Fruit fly (Drosophila melanogaster) whole organism, embryonic: ENCODE results near the gene Prx3.

ENCODE experiments used
- Awh ChIP-seq: fragments of 200-800 bp; sonication (Bioruptor generic); IDR thresholded peaks from 2 replicates; pipeline ENCODE4, ENCODE4 v1.3.6; 2022; ENCODE audit warnings: missing biosample characterization, missing genetic modification characterization
- CG10267 ChIP-seq: fragments of 200-800 bp; sonication (Bioruptor generic); optimal IDR thresholded peaks from 2 replicates; lab custom pipeline; 2018; ENCODE audit warnings: missing biosample characterization, mild to moderate bottlenecking, missing genetic modification characterization, moderate library complexity
- CG10979 ChIP-seq: fragments of 200-800 bp; sonication (Bioruptor generic); optimal IDR thresholded peaks from 2 replicates; lab custom pipeline; 2018; ENCODE audit warnings: missing biosample characterization, mild to moderate bottlenecking, missing genetic modification characterization, moderate library complexity
- CG11504 ChIP-seq: fragments of 200-800 bp; sonication (Bioruptor generic); optimal IDR thresholded peaks from 3 replicates; lab custom pipeline; 2019; ENCODE audit warnings: missing biosample characterization, mild to moderate bottlenecking, missing genetic modification characterization, moderate library complexity
- CG12104 ChIP-seq: fragments of 200-800 bp; sonication (Bioruptor generic); optimal IDR thresholded peaks from 3 replicates; lab custom pipeline; 2016; ENCODE audit warnings: missing biosample characterization, missing genetic modification characterization
- CG12219 ChIP-seq: fragments of 200-800 bp; sonication (Bioruptor generic); optimal IDR thresholded peaks from 3 replicates; lab custom pipeline; 2018; ENCODE audit warnings: missing biosample characterization, mild to moderate bottlenecking, missing genetic modification characterization
- CG13424 ChIP-seq: fragments of 200-800 bp; sonication (Bioruptor generic); optimal IDR thresholded peaks from 2 replicates; lab custom pipeline; 2019; ENCODE audit warnings: missing biosample characterization, mild to moderate bottlenecking, missing genetic modification characterization, moderate library complexity
- CG14710 ChIP-seq: fragments of 200-800 bp; sonication (Bioruptor generic); optimal IDR thresholded peaks from 3 replicates; lab custom pipeline; 2019; ENCODE audit warnings: missing biosample characterization, mild to moderate bottlenecking, missing genetic modification characterization, moderate library complexity
- CG15696 ChIP-seq: fragments of 200-800 bp; sonication (Bioruptor generic); optimal IDR thresholded peaks from 2 replicates; lab custom pipeline; 2019; ENCODE audit warnings: missing biosample characterization, mild to moderate bottlenecking, missing genetic modification characterization, moderate library complexity
- CG1603 ChIP-seq: fragments of 200-800 bp; sonication (Bioruptor generic); optimal IDR thresholded peaks from 2 replicates; lab custom pipeline; 2019; ENCODE audit warnings: missing biosample characterization, mild to moderate bottlenecking, missing genetic modification characterization, moderate library complexity
- CG17829 ChIP-seq: fragments of 200-800 bp; optimal IDR thresholded peaks from 2 replicates; lab custom pipeline; 2019; ENCODE audit warnings: missing biosample characterization, mild to moderate bottlenecking, missing genetic modification characterization, moderate library complexity
- CG1792 ChIP-seq: fragments of 200-800 bp; sonication (Bioruptor generic); optimal IDR thresholded peaks from 2 replicates; lab custom pipeline; 2016; ENCODE audit warnings: missing biosample characterization, missing genetic modification characterization
- CG2712 ChIP-seq: fragments of 200-800 bp; optimal IDR thresholded peaks from 3 replicates; lab custom pipeline; 2019; ENCODE audit warnings: missing biosample characterization, mild to moderate bottlenecking, missing genetic modification characterization, moderate library complexity
- CG2889 ChIP-seq: fragments of 200-800 bp; sonication (Bioruptor generic); IDR thresholded peaks from 3 replicates; pipeline ENCODE4 v1.3.6; 2022; ENCODE audit warnings: missing biosample characterization, missing genetic modification characterization
- CG31365 ChIP-seq: fragments of 200-800 bp; sonication (Bioruptor generic); optimal IDR thresholded peaks from 2 replicates; lab custom pipeline; 2018; ENCODE audit warnings: missing biosample characterization, mild to moderate bottlenecking, missing genetic modification characterization
- CG31441 ChIP-seq: fragments of 200-800 bp; sonication (Bioruptor generic); IDR thresholded peaks from 2 replicates; pipeline ENCODE4 v1.3.6; 2022; ENCODE audit warnings: missing biosample characterization, missing genetic modification characterization
- CG3847 ChIP-seq: fragments of 200-800 bp; sonication (Bioruptor generic); IDR thresholded peaks from 2 replicates; pipeline ENCODE4 v1.3.6; 2022; ENCODE audit warnings: missing biosample characterization, missing genetic modification characterization
- CG4404 ChIP-seq: fragments of 200-800 bp; sonication (Bioruptor generic); IDR thresholded peaks from 2 replicates; pipeline ENCODE4 v1.3.6; 2022; ENCODE audit warnings: missing biosample characterization, missing genetic modification characterization
- CG4730 ChIP-seq: fragments of 200-800 bp; sonication (Bioruptor generic); IDR thresholded peaks from 2 replicates; pipeline ENCODE4 v1.3.6; 2022; ENCODE audit warnings: missing biosample characterization, missing genetic modification characterization
- CG4820 ChIP-seq: fragments of 200-800 bp; sonication (Bioruptor generic); optimal IDR thresholded peaks from 3 replicates; lab custom pipeline; 2016; ENCODE audit warnings: missing biosample characterization, missing genetic modification characterization
- CG7839 ChIP-seq: fragments of 200-800 bp; sonication (Bioruptor generic); optimal IDR thresholded peaks from 3 replicates; lab custom pipeline; 2018; ENCODE audit warnings: missing biosample characterization, mild to moderate bottlenecking, missing genetic modification characterization, moderate library complexity
- CG7928 ChIP-seq: fragments of 200-800 bp; sonication (Bioruptor generic); optimal IDR thresholded peaks from 2 replicates; lab custom pipeline; 2017; ENCODE audit warnings: missing biosample characterization, mild to moderate bottlenecking, missing genetic modification characterization
- CG9727 ChIP-seq: fragments of 200-800 bp; sonication (Bioruptor generic); optimal IDR thresholded peaks from 3 replicates; lab custom pipeline; 2017; ENCODE audit warnings: missing biosample characterization, mild to moderate bottlenecking, missing genetic modification characterization
- CoRest ChIP-seq: fragments of 200-800 bp; sonication (Bioruptor generic); optimal IDR thresholded peaks from 3 replicates; lab custom pipeline; 2018; ENCODE audit warnings: missing biosample characterization, mild to moderate bottlenecking, missing genetic modification characterization, moderate library complexity
- D ChIP-seq, 2 experiments: fragments of 200-800 bp in 1 of 2; fragments of >200 bp in 1 of 2; sonication (Bioruptor generic) in 1 of 2; optimal IDR thresholded peaks; 2 replicates in 1 of 2; 3 replicates in 1 of 2; lab custom pipeline; 2017; ENCODE audit warnings: mild to moderate bottlenecking in 1 of 2, missing biosample characterization in 1 of 2, missing genetic modification characterization in 1 of 2, missing genetic modification reagents in 1 of 2
- Doc2 ChIP-seq: fragments of 200-800 bp; sonication (Bioruptor generic); IDR thresholded peaks from 2 replicates; pipeline ENCODE4 v1.3.6; 2022; ENCODE audit warnings: missing biosample characterization, missing genetic modification characterization
- Hey ChIP-seq: fragments of 200-800 bp; sonication (Bioruptor generic); optimal IDR thresholded peaks from 3 replicates; lab custom pipeline; 2018; ENCODE audit warnings: missing biosample characterization, mild to moderate bottlenecking, missing genetic modification characterization
- Lpt ChIP-seq: fragments of >200 bp; optimal IDR thresholded peaks from 2 replicates; lab custom pipeline; 2018; ENCODE audit warnings: missing biosample characterization, missing genetic modification characterization
- Usf ChIP-seq: fragments of 200-800 bp; sonication (Bioruptor generic); optimal IDR thresholded peaks from 2 replicates; lab custom pipeline; 2017; ENCODE audit warnings: missing genotype, missing biosample characterization, missing genetic modification characterization
- cato ChIP-seq: fragments of 200-800 bp; sonication (Bioruptor generic); optimal IDR thresholded peaks from 2 replicates; lab custom pipeline; 2016; ENCODE audit warnings: missing biosample characterization, missing genetic modification characterization, borderline replicate concordance
- crc ChIP-seq: fragments of 200-800 bp; sonication (Bioruptor generic); optimal IDR thresholded peaks from 2 replicates; lab custom pipeline; 2016; ENCODE audit warnings: missing biosample characterization, missing genetic modification characterization
- dmrt11E ChIP-seq: fragments of 200-800 bp; sonication (Bioruptor generic); optimal IDR thresholded peaks from 3 replicates; lab custom pipeline; 2018; ENCODE audit warnings: missing biosample characterization, mild to moderate bottlenecking, missing genetic modification characterization, moderate library complexity
- dmrt99B ChIP-seq: fragments of 200-800 bp; sonication (Bioruptor generic); optimal IDR thresholded peaks from 2 replicates; lab custom pipeline; 2018; ENCODE audit warnings: missing biosample characterization, mild to moderate bottlenecking, missing genetic modification characterization, moderate library complexity
- eve ChIP-seq, 2 experiments: fragments of >200 bp; optimal IDR thresholded peaks; 2 replicates each; lab custom pipeline; 2017; ENCODE audit warnings: missing biosample characterization in 2 of 2, missing genetic modification characterization in 2 of 2
- lmd ChIP-seq: fragments of 200-800 bp; sonication (Bioruptor generic); IDR thresholded peaks from 2 replicates; pipeline ENCODE4 v1.3.6; 2022; ENCODE audit warnings: missing biosample characterization, missing genetic modification characterization
- lola ChIP-seq, 3 experiments: fragments of >200 bp in 2 of 3; fragments of 200-800 bp in 1 of 3; sonication (Bioruptor generic) in 1 of 3; optimal IDR thresholded peaks; 2 replicates each; lab custom pipeline; 2017 to 2019; ENCODE audit warnings: missing biosample characterization in 3 of 3, missing genetic modification characterization in 3 of 3, mild to moderate bottlenecking in 1 of 3, moderate library complexity in 1 of 3
- nmo ChIP-seq: fragments of 200-800 bp; sonication (Bioruptor generic); optimal IDR thresholded peaks from 2 replicates; lab custom pipeline; 2018; ENCODE audit warnings: missing biosample characterization, mild to moderate bottlenecking, missing genetic modification characterization, moderate library complexity
- nom ChIP-seq: fragments of 200-800 bp; sonication (Bioruptor generic); optimal IDR thresholded peaks from 2 replicates; lab custom pipeline; 2017; ENCODE audit warnings: missing biosample characterization, missing genetic modification characterization, mild to moderate bottlenecking, moderate library complexity, missing genetic modification reagents
- pfk ChIP-seq: fragments of 200-800 bp; sonication (Bioruptor generic); optimal IDR thresholded peaks from 2 replicates; lab custom pipeline; 2018; ENCODE audit warnings: missing biosample characterization, mild to moderate bottlenecking, missing genetic modification characterization, moderate library complexity
- pita ChIP-seq: fragments of 200-800 bp; sonication (Bioruptor generic); optimal IDR thresholded peaks from 2 replicates; lab custom pipeline; 2017; ENCODE audit warnings: missing biosample characterization, mild to moderate bottlenecking, missing genetic modification characterization
- pros ChIP-seq: fragments of 200-800 bp; sonication (Bioruptor generic); optimal IDR thresholded peaks from 3 replicates; lab custom pipeline; 2019; ENCODE audit warnings: missing biosample characterization, mild to moderate bottlenecking, missing genetic modification characterization, moderate library complexity
- repo ChIP-seq: fragments of 200-800 bp; sonication (Bioruptor generic); optimal IDR thresholded peaks from 2 replicates; lab custom pipeline; 2016; ENCODE audit warnings: missing biosample characterization, missing genetic modification characterization
- sens ChIP-seq: fragments of 200-800 bp; sonication (Bioruptor generic); peaks from one replicate; lab custom pipeline; 2016; ENCODE audit warnings: missing biosample characterization, missing genetic modification characterization
- trem ChIP-seq: fragments of 200-800 bp; optimal IDR thresholded peaks from 3 replicates; lab custom pipeline; 2019; ENCODE audit warnings: missing biosample characterization, mild to moderate bottlenecking, missing genetic modification characterization, moderate library complexity
- trh ChIP-seq: fragments of 200-800 bp; sonication (Bioruptor generic); optimal IDR thresholded peaks from 2 replicates; lab custom pipeline; 2016; ENCODE audit warnings: missing biosample characterization, missing genetic modification characterization
- zfh1 ChIP-seq: fragments of 200-800 bp; sonication (Bioruptor generic); IDR thresholded peaks from 3 replicates; pipeline ENCODE4 v1.3.6; 2022; ENCODE audit warnings: missing biosample characterization, missing genetic modification characterization

The Prx3 gene

dm6 chr3R:17591831-17592230 lies 45.5 kb upstream of the Prx3 start (continued):
- TF ChIP-seq CG7928 (GFP tag; lab: Kevin White, UChicago): no peak
- no peak for TF ChIP-seq CG1792 (GFP tag; lab: Kevin White, UChicago)
- no peak for TF ChIP-seq pfk
- TF ChIP-seq nom (GFP tag; lab: Kevin White, UChicago): no peak
- peak; percentile 58; the same call in 1 of the 2 replicates for TF ChIP-seq Awh
- peak; percentile 77 for TF ChIP-seq sens (GFP tag; lab: Kevin White, UChicago)
- peak; percentile 40 for TF ChIP-seq CG10979 (tag; lab: Kevin White, UChicago)
- no peak for TF ChIP-seq CG4820 (GFP tag; lab: Kevin White, UChicago)
- TF ChIP-seq CG2712 (tag; lab: Kevin White, UChicago): peak; percentile 49
- TF ChIP-seq dmrt11E (tag; lab: Kevin White, UChicago): peak; percentile 42
- TF ChIP-seq CG15696 (tag; lab: Kevin White, UChicago): peak; percentile 4
- no peak for TF ChIP-seq crc
- TF ChIP-seq CG14710 (tag; lab: Kevin White, UChicago): peak; percentile 16
- TF ChIP-seq CG11504: peak; percentile 54
- TF ChIP-seq dmrt99B (tag; lab: Kevin White, UChicago): peak; percentile 5
- 0 out of 2 replicates have a peak, but pooled peaks have one; percentile 13 for TF ChIP-seq CG31441 (GFP tag; lab: Robert Waterston, UW)
- TF ChIP-seq CG31365 (tag; lab: Kevin White, UChicago): no peak
- no peak for TF ChIP-seq trh
- TF ChIP-seq repo (GFP tag; lab: Kevin White, UChicago): no peak
- no peak for TF ChIP-seq Doc2 (GFP tag; lab: Robert Waterston, UW)
- no peak for TF ChIP-seq CG4404 (GFP tag; lab: Robert Waterston, UW)
- no peak for TF ChIP-seq CG3847 (GFP tag; lab: Robert Waterston, UW)
- peak; percentile 11 for TF ChIP-seq CG13424 (tag; lab: Kevin White, UChicago)
- peak; percentile 16 for TF ChIP-seq CG9727 (GFP tag; lab: Kevin White, UChicago)
- TF ChIP-seq Lpt (GFP tag; lab: Kevin White, UChicago): no peak
- TF ChIP-seq lmd (GFP tag; lab: Robert Waterston, UW): no peak
- TF ChIP-seq lola (GFP tag; optimal IDR thresholded peaks at IDR 0.05; lab: Kevin White, UChicago): peak in 1 of 3 experiments; percentile 16
- TF ChIP-seq CG7839 (tag; lab: Kevin White, UChicago): peak; percentile 31
- peak; percentile 10 for TF ChIP-seq CoRest (tag; lab: Kevin White, UChicago)
- no peak for TF ChIP-seq CG4730
- TF ChIP-seq nmo (GFP tag; lab: Kevin White, UChicago): peak; percentile 31
- TF ChIP-seq CG17829 (tag; lab: Kevin White, UChicago): peak; percentile 12
- no peak for TF ChIP-seq pros (GFP tag; lab: Kevin White, UChicago)

dm6 chr3R:17588805-17589204 lies 42.5 kb upstream of the Prx3 start:
- TF ChIP-seq Hey (tag; lab: Kevin White, UChicago): peak; percentile 93
- no peak for TF ChIP-seq trem (tag; lab: Kevin White, UChicago)

- peak; percentile 22 for TF ChIP-seq CG12219 (GFP tag; lab: Kevin White, UChicago)
- TF ChIP-seq dmrt11E (tag; lab: Kevin White, UChicago): peak; percentile 84
- TF ChIP-seq zfh1: peak; percentile 66; the same call in 1 of the 3 replicates
- TF ChIP-seq CG1603 (tag; lab: Kevin White, UChicago): peak; percentile 60
- no peak for TF ChIP-seq Usf (GFP tag; lab: Kevin White, UChicago)
- TF ChIP-seq pita (GFP tag; lab: Kevin White, UChicago): no peak
- TF ChIP-seq D (optimal IDR thresholded peaks at IDR 0.05; lab: Kevin White, UChicago): peak; percentile 1
- peak; percentile 59 for TF ChIP-seq D (GFP tag; optimal IDR thresholded peaks at IDR 0.05; lab: Kevin White, UChicago)
- peak; percentile 1 for TF ChIP-seq cato (GFP tag; lab: Kevin White, UChicago)
- peak in 1 of 2 experiments; percentile 79 for TF ChIP-seq eve (GFP tag; optimal IDR thresholded peaks at IDR 0.05; lab: Kevin White, UChicago)
- peak; percentile 58 for TF ChIP-seq CG10267
- TF ChIP-seq CG2889 (GFP tag; lab: Robert Waterston, UW): no peak
- TF ChIP-seq CG12104 (GFP tag; lab: Kevin White, UChicago): no peak
These were observed 37.5 kb upstream of the Prx3 start for dm6 chr3R:17583658-17584460.
